Worm (Caenorhabditis elegans): Measurements from ENCODE around the gene C17B7.15.

ce11 chrV:3391005-3391404 is 41.0 kb downstream of the C17B7.15 start:
- peak; percentile 63 for TF ChIP-seq snpc-4 (tag; optimal IDR thresholded peaks at IDR 0.05)
- peak in 1 of 2 experiments; percentile 60 for TF ChIP-seq mdl-1 (tag; optimal IDR thresholded peaks at IDR 0.05)
- no peak for TF ChIP-seq ceh-82 (tag; optimal IDR thresholded peaks at IDR 0.05)
- no peak for TF ChIP-seq unc-39 (tag; optimal IDR thresholded peaks at IDR 0.05)
- peak; percentile 37 for TF ChIP-seq lin-11 (tag; optimal IDR thresholded peaks at IDR 0.05)
- peak; percentile 84 for TF ChIP-seq nhr-21 (tag; optimal IDR thresholded peaks at IDR 0.05)
- peak; percentile 63 for TF ChIP-seq unc-55 (GFP tag; optimal IDR thresholded peaks at IDR 0.05)
- no peak for TF ChIP-seq nhr-11 (tag; optimal IDR thresholded peaks at IDR 0.05)
- no peak for TF ChIP-seq nhr-77 (tag; optimal IDR thresholded peaks at IDR 0.05)
- TF ChIP-seq blmp-1 (tag; optimal IDR thresholded peaks at IDR 0.05; ENCODE audit: insufficient read depth): peak; percentile 29
- TF ChIP-seq nhr-10 (tag; optimal IDR thresholded peaks at IDR 0.05): no peak
